Fruit fly (Drosophila melanogaster) whole organism, embryonic: ENCODE data around the gene Mst77F.

Experiments used
- CG10147 ChIP-seq: fragments of 200-800 bp; sonication (Bioruptor generic); optimal IDR thresholded peaks from 2 replicates; lab custom pipeline; 2019; ENCODE audit warnings: missing biosample characterization, mild to moderate bottlenecking, missing genetic modification characterization, moderate library complexity
- CG10209 ChIP-seq: fragments of 200-800 bp; sonication (Bioruptor generic); optimal IDR thresholded peaks from 3 replicates; lab custom pipeline; 2017; ENCODE audit warnings: missing biosample characterization, mild to moderate bottlenecking, missing genetic modification characterization, missing genetic modification reagents
- CG11696 ChIP-seq: fragments of 200-800 bp; sonication (Bioruptor generic); IDR thresholded peaks from 2 replicates; pipeline ENCODE4 v1.3.6; 2022; ENCODE audit warnings: missing biosample characterization, missing genetic modification characterization
- CG13123 ChIP-seq: fragments of 200-800 bp; sonication (Bioruptor generic); optimal IDR thresholded peaks from 2 replicates; lab custom pipeline; 2016; ENCODE audit warnings: missing biosample characterization, missing genetic modification characterization
- CG13287 ChIP-seq: fragments of 200-800 bp; sonication (Bioruptor generic); IDR thresholded peaks from 2 replicates; pipeline ENCODE4 v1.3.6; 2022; ENCODE audit warnings: missing biosample characterization, missing genetic modification characterization; ENCODE audit not compliant: partially characterized antibody
- CG13424 ChIP-seq: fragments of 200-800 bp; sonication (Bioruptor generic); optimal IDR thresholded peaks from 2 replicates; lab custom pipeline; 2019; ENCODE audit warnings: missing biosample characterization, mild to moderate bottlenecking, missing genetic modification characterization, moderate library complexity
- CG13775 ChIP-seq: fragments of 200-800 bp; sonication (Bioruptor generic); optimal IDR thresholded peaks from 3 replicates; lab custom pipeline; 2017; ENCODE audit warnings: missing biosample characterization, mild to moderate bottlenecking, missing genetic modification characterization
- CG14710 ChIP-seq: fragments of 200-800 bp; sonication (Bioruptor generic); optimal IDR thresholded peaks from 3 replicates; lab custom pipeline; 2019; ENCODE audit warnings: missing biosample characterization, mild to moderate bottlenecking, missing genetic modification characterization, moderate library complexity
- CG16815 ChIP-seq: fragments of 200-800 bp; sonication (Bioruptor generic); optimal IDR thresholded peaks from 3 replicates; lab custom pipeline; 2017; ENCODE audit warnings: missing biosample characterization, mild to moderate bottlenecking, missing genetic modification characterization
- CG17568 ChIP-seq: fragments of 200-800 bp; sonication (Bioruptor generic); optimal IDR thresholded peaks from 2 replicates; lab custom pipeline; 2018; ENCODE audit warnings: missing biosample characterization, mild to moderate bottlenecking, missing genetic modification characterization, moderate library complexity
- CG17912 ChIP-seq: fragments of 200-800 bp; sonication (Bioruptor generic); optimal IDR thresholded peaks from 2 replicates; lab custom pipeline; 2018; ENCODE audit warnings: missing biosample characterization, mild to moderate bottlenecking, missing genetic modification characterization
- CG18011 ChIP-seq: fragments of 200-800 bp; sonication (Bioruptor generic); optimal IDR thresholded peaks from 2 replicates; lab custom pipeline; 2017; ENCODE audit warnings: missing biosample characterization, missing genetic modification characterization, mild to moderate bottlenecking, moderate library complexity, missing genotype
- CG2116 ChIP-seq: fragments of 200-800 bp; sonication (Bioruptor generic); optimal IDR thresholded peaks from 3 replicates; lab custom pipeline; 2018; ENCODE audit warnings: missing biosample characterization, mild to moderate bottlenecking, missing genetic modification characterization
- CG2129 ChIP-seq: fragments of 200-800 bp; sonication (Bioruptor generic); IDR thresholded peaks from 2 replicates; pipeline ENCODE4 v1.3.6; 2022; ENCODE audit warnings: missing biosample characterization, missing genetic modification characterization; ENCODE audit not compliant: partially characterized antibody
- CG2202 ChIP-seq: fragments of 200-800 bp; sonication (Bioruptor generic); optimal IDR thresholded peaks from 2 replicates; lab custom pipeline; 2018; ENCODE audit warnings: missing biosample characterization, mild to moderate bottlenecking, missing genetic modification characterization
- CG3065 ChIP-seq: fragments of 200-800 bp; sonication (Bioruptor generic); optimal IDR thresholded peaks from 2 replicates; lab custom pipeline; 2016; ENCODE audit warnings: missing biosample characterization, missing genetic modification characterization
- CG31365 ChIP-seq: fragments of 200-800 bp; sonication (Bioruptor generic); optimal IDR thresholded peaks from 2 replicates; lab custom pipeline; 2018; ENCODE audit warnings: missing biosample characterization, mild to moderate bottlenecking, missing genetic modification characterization
- CG3163 ChIP-seq: fragments of 200-800 bp; sonication (Bioruptor generic); optimal IDR thresholded peaks from 3 replicates; lab custom pipeline; 2016; ENCODE audit warnings: missing biosample characterization, missing genetic modification characterization
- CG32772 ChIP-seq: fragments of 200-800 bp; sonication (Bioruptor generic); IDR thresholded peaks from 2 replicates; pipeline ENCODE4 v1.3.6; 2022; ENCODE audit warnings: missing biosample characterization, missing genetic modification characterization
- CG3838 ChIP-seq: fragments of 200-800 bp; sonication (Bioruptor generic); optimal IDR thresholded peaks from 3 replicates; lab custom pipeline; 2016; ENCODE audit warnings: missing biosample characterization, missing genetic modification characterization
- CG7372 ChIP-seq: fragments of 200-800 bp; sonication (Bioruptor generic); IDR thresholded peaks from 2 replicates; pipeline ENCODE4 v1.3.6; 2022; ENCODE audit warnings: missing biosample characterization, missing genetic modification characterization
- CG7963 ChIP-seq: fragments of 200-800 bp; sonication (Bioruptor generic); IDR thresholded peaks from 3 replicates; pipeline ENCODE4 v1.3.6; 2022; ENCODE audit warnings: missing biosample characterization, missing genetic modification characterization; ENCODE audit not compliant: partially characterized antibody
- CG8290 ChIP-seq, 3 experiments: fragments of 200-800 bp; sonication (Bioruptor generic); optimal IDR thresholded peaks; 2 replicates each; lab custom pipeline; 2016 to 2019; ENCODE audit warnings: missing biosample characterization in 3 of 3, missing genetic modification characterization in 3 of 3, mild to moderate bottlenecking in 2 of 3, moderate library complexity in 1 of 3
- CG8388 ChIP-seq: fragments of 200-800 bp; sonication (Bioruptor generic); optimal IDR thresholded peaks from 2 replicates; lab custom pipeline; 2019; ENCODE audit warnings: missing biosample characterization, mild to moderate bottlenecking, missing genetic modification characterization, moderate library complexity
- CG9727 ChIP-seq: fragments of 200-800 bp; sonication (Bioruptor generic); optimal IDR thresholded peaks from 3 replicates; lab custom pipeline; 2017; ENCODE audit warnings: missing biosample characterization, mild to moderate bottlenecking, missing genetic modification characterization
- Chrac-16 ChIP-seq: fragments of 200-800 bp; sonication (Bioruptor generic); optimal IDR thresholded peaks from 3 replicates; lab custom pipeline; 2016; ENCODE audit warnings: missing biosample characterization, missing genetic modification characterization
- E2f1 ChIP-seq: fragments of 200-800 bp; sonication (Bioruptor generic); IDR thresholded peaks from 2 replicates; pipeline ENCODE4 v1.3.6; 2022; ENCODE audit warnings: missing biosample characterization, missing genetic modification characterization
- E2f2 ChIP-seq: fragments of 200-800 bp; sonication (Bioruptor generic); IDR thresholded peaks from 2 replicates; pipeline ENCODE4 v1.3.6; 2022; ENCODE audit warnings: missing biosample characterization, missing genetic modification characterization
- Eip74EF ChIP-seq, 2 experiments: fragments of 200-800 bp in 1 of 2; fragments of >200 bp in 1 of 2; sonication (Bioruptor generic) in 1 of 2; optimal IDR thresholded peaks; 2 replicates each; lab custom pipeline; 2017 to 2019; ENCODE audit warnings: missing biosample characterization in 2 of 2, missing genetic modification characterization in 2 of 2, mild to moderate bottlenecking in 1 of 2, moderate library complexity in 1 of 2
- GATAe ChIP-seq: fragments of 200-800 bp; sonication (Bioruptor generic); conservative IDR thresholded peaks from 2 replicates; pipeline ENCODE4 v1.3.6; 2022; ENCODE audit warnings: missing biosample characterization, missing genetic modification characterization
- Jarid2 ChIP-seq: fragments of 200-800 bp; sonication (Bioruptor generic); optimal IDR thresholded peaks from 3 replicates; lab custom pipeline; 2017; ENCODE audit warnings: mild to moderate bottlenecking, missing biosample characterization, missing genetic modification reagents, missing genetic modification characterization
- MBD-R2 ChIP-seq: fragments of 200-800 bp; sonication (Bioruptor generic); IDR thresholded peaks from 2 replicates; pipeline ENCODE4 v1.3.6; 2022; ENCODE audit warnings: missing biosample characterization, missing genetic modification characterization
- Rfx ChIP-seq: fragments of 200-800 bp; sonication (Bioruptor generic); IDR thresholded peaks from 2 replicates; pipeline ENCODE4 v1.3.6; 2022; ENCODE audit warnings: missing biosample characterization, missing genetic modification characterization
- Sry-δ ChIP-seq: fragments of 200-800 bp; sonication (Bioruptor generic); optimal IDR thresholded peaks from 2 replicates; lab custom pipeline; 2016; ENCODE audit warnings: missing biosample characterization, missing genetic modification characterization
- ems ChIP-seq: fragments of 200-800 bp; sonication (Bioruptor generic); optimal IDR thresholded peaks from 3 replicates; lab custom pipeline; 2016; ENCODE audit warnings: missing biosample characterization, missing genetic modification characterization
- ftz-f1 ChIP-seq: fragments of 200-800 bp; sonication (Bioruptor generic); optimal IDR thresholded peaks from 2 replicates; lab custom pipeline; 2016; ENCODE audit warnings: missing biosample characterization, missing genetic modification characterization
- gcm2 ChIP-seq: fragments of 200-800 bp; sonication (Bioruptor generic); optimal IDR thresholded peaks from 2 replicates; lab custom pipeline; 2016; ENCODE audit warnings: missing biosample characterization, missing genetic modification characterization
- jing ChIP-seq: fragments of 200-800 bp; sonication (Bioruptor generic); optimal IDR thresholded peaks from 2 replicates; lab custom pipeline; 2018; ENCODE audit warnings: missing biosample characterization, mild to moderate bottlenecking, missing genetic modification characterization
- lov ChIP-seq, 2 experiments: fragments of 200-800 bp in 1 of 2; fragments of >200 bp in 1 of 2; sonication (Bioruptor generic) in 1 of 2; IDR thresholded peaks in 1 of 2; optimal IDR thresholded peaks in 1 of 2; 2 replicates in 1 of 2; 3 replicates in 1 of 2; pipeline versions ENCODE4 v1.3.6 to Lab custom; 2017 to 2022; ENCODE audit warnings: missing biosample characterization in 1 of 2, missing genetic modification characterization in 1 of 2
- luna ChIP-seq: fragments of 200-800 bp; sonication (Bioruptor generic); optimal IDR thresholded peaks from 2 replicates; lab custom pipeline; 2016; ENCODE audit warnings: missing biosample characterization, missing genetic modification characterization
- row ChIP-seq: fragments of 200-800 bp; sonication (Bioruptor generic); IDR thresholded peaks from 3 replicates; pipeline ENCODE4 v1.3.6; 2022; ENCODE audit warnings: missing biosample characterization, missing genetic modification characterization
- scrt ChIP-seq: fragments of 200-800 bp; sonication (Bioruptor generic); optimal IDR thresholded peaks from 2 replicates; lab custom pipeline; 2018; ENCODE audit warnings: missing biosample characterization, mild to moderate bottlenecking, missing genetic modification characterization, moderate library complexity
- so ChIP-seq: fragments of 200-800 bp; sonication (Bioruptor generic); IDR thresholded peaks from 3 replicates; pipeline ENCODE4 v1.3.6; 2022; ENCODE audit warnings: missing biosample characterization, missing genetic modification characterization
- sob ChIP-seq: fragments of 200-800 bp; sonication (Bioruptor generic); IDR thresholded peaks from 2 replicates; pipeline ENCODE4 v1.3.6; 2022; ENCODE audit warnings: missing biosample characterization, missing genetic modification characterization
- stc ChIP-seq: fragments of 200-800 bp; sonication (Bioruptor generic); IDR thresholded peaks from 2 replicates; pipeline ENCODE4 v1.3.6; 2022; ENCODE audit warnings: missing biosample characterization, missing genetic modification characterization
- yki ChIP-seq: fragments of >200 bp; optimal IDR thresholded peaks from 3 replicates; lab custom pipeline; 2018
- zf30C ChIP-seq: fragments of 200-800 bp; sonication (Bioruptor generic); optimal IDR thresholded peaks from 3 replicates; lab custom pipeline; 2018; ENCODE audit warnings: missing biosample characterization, mild to moderate bottlenecking, missing genetic modification characterization

The Mst77F gene

dm6 chr3L:20771001-20771890 is 46.6 kb downstream of the Mst77F start, which contains the start of the genes CG4042 and Pitslre (continued):
- no peak for TF ChIP-seq gcm2 (GFP tag; lab: Kevin White, UChicago)
- TF ChIP-seq ems (GFP tag; lab: Kevin White, UChicago), result no peak
- TF ChIP-seq scrt (GFP tag; lab: Kevin White, UChicago), result no peak
- TF ChIP-seq CG3838 (GFP tag; lab: Kevin White, UChicago), result no peak
- TF ChIP-seq MBD-R2 (GFP tag; lab: Robert Waterston, UW), result peak; percentile 64
- TF ChIP-seq CG32772 (GFP tag; lab: Robert Waterston, UW), result no peak; the same call in 1 of the 2 replicates
- TF ChIP-seq CG2129 (GFP tag; lab: Robert Waterston, UW), result peak; percentile 72
- TF ChIP-seq CG13287 (GFP tag; lab: Robert Waterston, UW), result peak; percentile 81
- TF ChIP-seq CG13775 (GFP tag; lab: Kevin White, UChicago), result peak; percentile 45
- no peak for TF ChIP-seq luna (GFP tag; lab: Kevin White, UChicago)
- TF ChIP-seq zf30C, result no peak
- no peak for TF ChIP-seq CG7372
- no peak for TF ChIP-seq jing (GFP tag; lab: Kevin White, UChicago)
- TF ChIP-seq row, result peak; percentile 86
- TF ChIP-seq CG18011 (GFP tag; lab: Kevin White, UChicago), result no peak
- no peak; the same call in 2 of the 3 replicates for TF ChIP-seq so (GFP tag; lab: Robert Waterston, UW)
- no peak for TF ChIP-seq CG17568 (GFP tag; lab: Kevin White, UChicago)
- TF ChIP-seq E2f1, result peak; percentile 34; the same call in 1 of the 2 replicates
- TF ChIP-seq CG7963 (GFP tag; lab: Robert Waterston, UW), result 0 out of 3 replicates have a peak, but pooled peaks have one; percentile 8
- no peak for TF ChIP-seq CG16815 (GFP tag; lab: Kevin White, UChicago)
- TF ChIP-seq CG10209 (GFP tag; lab: Kevin White, UChicago), result peak; percentile 28
- no peak for TF ChIP-seq CG3163 (GFP tag; lab: Kevin White, UChicago)
- TF ChIP-seq CG8290 (GFP tag; optimal IDR thresholded peaks at IDR 0.05; lab: Kevin White, UChicago), result peak; percentile 14
- TF ChIP-seq CG8290 (tag; optimal IDR thresholded peaks at IDR 0.05; lab: Kevin White, UChicago), result peak in 1 of 2 experiments; percentile 28
- no peak for TF ChIP-seq CG11696
- no peak for TF ChIP-seq Eip74EF (GFP tag; optimal IDR thresholded peaks at IDR 0.05; lab: Kevin White, UChicago)
- TF ChIP-seq CG13123 (GFP tag; lab: Kevin White, UChicago), result no peak
- TF ChIP-seq CG10147 (GFP tag; lab: Kevin White, UChicago), result peak; percentile 11
- no peak for TF ChIP-seq lov (optimal IDR thresholded peaks at IDR 0.05; lab: Kevin White, UChicago)
- TF ChIP-seq lov (GFP tag; IDR thresholded peaks at IDR 0.05; lab: Robert Waterston, UW), result no peak
- TF ChIP-seq Jarid2 (GFP tag; lab: Kevin White, UChicago), result no peak
- TF ChIP-seq CG2202 (tag; lab: Kevin White, UChicago), result no peak
- TF ChIP-seq ftz-f1 (GFP tag; lab: Kevin White, UChicago), result no peak
- TF ChIP-seq CG31365 (tag; lab: Kevin White, UChicago), result no peak
- TF ChIP-seq E2f2 (GFP tag; lab: Robert Waterston, UW), result no peak
- peak; percentile 49 for TF ChIP-seq Rfx
- TF ChIP-seq CG2116, result peak; percentile 25
- TF ChIP-seq Sry-δ (GFP tag; lab: Kevin White, UChicago), result peak; percentile 55
- no peak for TF ChIP-seq yki (lab: Kevin White, UChicago)
- TF ChIP-seq CG8388 (GFP tag; lab: Kevin White, UChicago), result peak; percentile 31
- TF ChIP-seq stc (GFP tag; lab: Robert Waterston, UW), result no peak
- TF ChIP-seq CG3065, result no peak
- no peak for TF ChIP-seq CG9727 (GFP tag; lab: Kevin White, UChicago)
- peak; percentile 51 for TF ChIP-seq CG13424 (tag; lab: Kevin White, UChicago)
- no peak for TF ChIP-seq CG17912
- TF ChIP-seq GATAe, result no peak
- peak; percentile 37 for TF ChIP-seq CG14710 (tag; lab: Kevin White, UChicago)
- peak; percentile 60 for TF ChIP-seq Chrac-16
- TF ChIP-seq sob (GFP tag; lab: Robert Waterston, UW), result no peak
